Worm (Caenorhabditis elegans) whole organism, L3 larva: ENCODE data around the gene T15H9.5.

Experiments used
- ZK546.5 ChIP-seq: sonication (generic microtip); optimal IDR thresholded peaks from 2 replicates; lab custom pipeline; 2017; ENCODE audit warnings: missing biosample characterization, missing genetic modification characterization
- ama-1 ChIP-seq: fragments of 150-350 bp; optimal IDR thresholded peaks from 2 replicates; lab custom pipeline; 2018
- ceh-28 ChIP-seq: fragments of 150-350 bp; optimal IDR thresholded peaks from 2 replicates; lab custom pipeline; 2014; ENCODE audit warnings: missing biosample characterization, missing genetic modification reagents, missing genetic modification characterization
- ceh-82 ChIP-seq: fragments of 150-350 bp; optimal IDR thresholded peaks from 2 replicates; lab custom pipeline; 2014; ENCODE audit warnings: missing biosample characterization, missing genetic modification characterization
- ceh-9 ChIP-seq: sonication (generic microtip); optimal IDR thresholded peaks from 2 replicates; lab custom pipeline; 2018; ENCODE audit warnings: missing biosample characterization, missing genetic modification characterization
- egl-27 ChIP-seq: sonication (generic microtip); optimal IDR thresholded peaks from 4 replicates; lab custom pipeline; 2017; ENCODE audit warnings: missing biosample characterization, missing genetic modification reagents, missing genetic modification characterization
- egl-5 ChIP-seq: fragments of 150-350 bp; optimal IDR thresholded peaks from 2 replicates; lab custom pipeline; 2017; ENCODE audit warnings: missing biosample characterization, missing genetic modification reagents, missing genetic modification characterization, inconsistent platforms
- elt-1 ChIP-seq: fragments of 150-350 bp; optimal IDR thresholded peaks from 2 replicates; lab custom pipeline; 2014; ENCODE audit warnings: missing biosample characterization, missing genetic modification characterization
- elt-2 ChIP-seq: sonication (generic microtip); optimal IDR thresholded peaks from 2 replicates; lab custom pipeline; 2016; ENCODE audit warnings: missing genetic modification reagents, mild to moderate bottlenecking, missing genetic modification characterization, missing compliant biosample characterization
- fkh-2 ChIP-seq: fragments of 150-350 bp; optimal IDR thresholded peaks from 2 replicates; lab custom pipeline; 2014; ENCODE audit warnings: missing biosample characterization, missing genetic modification reagents, missing genetic modification characterization
- fos-1 ChIP-seq: fragments of 150-350 bp; optimal IDR thresholded peaks from 2 replicates; lab custom pipeline; 2014; ENCODE audit warnings: missing biosample characterization, missing genetic modification characterization
- hmg-11 ChIP-seq: sonication (generic microtip); optimal IDR thresholded peaks from 2 replicates; lab custom pipeline; 2016; ENCODE audit warnings: missing genetic modification characterization, missing compliant biosample characterization
- jun-1 ChIP-seq: fragments of 150-350 bp; optimal IDR thresholded peaks from 2 replicates; lab custom pipeline; 2014; ENCODE audit warnings: missing biosample characterization, missing genetic modification reagents, missing genetic modification characterization
- lin-39 ChIP-seq: fragments of 150-350 bp; optimal IDR thresholded peaks from 2 replicates; lab custom pipeline; 2018; ENCODE audit warnings: missing biosample characterization, missing genetic modification reagents, missing genetic modification characterization
- mdl-1 ChIP-seq: fragments of 150-350 bp; optimal IDR thresholded peaks from 2 replicates; lab custom pipeline; 2014; ENCODE audit warnings: missing biosample characterization, missing genetic modification characterization
- nfya-1 ChIP-seq: sonication (generic microtip); optimal IDR thresholded peaks from 2 replicates; lab custom pipeline; 2017; ENCODE audit warnings: missing genetic modification characterization, mild to moderate bottlenecking, missing compliant biosample characterization, antibody characterized with exemption, moderate library complexity; ENCODE audit not compliant: insufficient read depth
- nhr-11 ChIP-seq: fragments of 150-350 bp; optimal IDR thresholded peaks from 2 replicates; lab custom pipeline; 2014; ENCODE audit warnings: missing biosample characterization, missing genetic modification characterization
- nhr-23 ChIP-seq: fragments of 150-350 bp; optimal IDR thresholded peaks from 2 replicates; lab custom pipeline; 2014; ENCODE audit warnings: missing biosample characterization, missing genetic modification reagents, missing genetic modification characterization
- nhr-237 ChIP-seq: fragments of 150-350 bp; optimal IDR thresholded peaks from 2 replicates; lab custom pipeline; 2014; ENCODE audit warnings: missing biosample characterization, missing genetic modification characterization
- nhr-77 ChIP-seq: fragments of 150-350 bp; optimal IDR thresholded peaks from 2 replicates; lab custom pipeline; 2014; ENCODE audit warnings: missing biosample characterization, missing genetic modification characterization
- pha-4 ChIP-seq: fragments of 150-350 bp; optimal IDR thresholded peaks from 2 replicates; lab custom pipeline; 2014; ENCODE audit warnings: missing biosample characterization, missing genetic modification reagents, missing genetic modification characterization
- pqm-1 ChIP-seq: fragments of 150-350 bp; optimal IDR thresholded peaks from 2 replicates; lab custom pipeline; 2017; ENCODE audit warnings: missing biosample characterization, missing genetic modification characterization, inconsistent platforms
- skn-1 ChIP-seq: fragments of 150-350 bp; optimal IDR thresholded peaks from 2 replicates; lab custom pipeline; 2014; ENCODE audit warnings: missing biosample characterization, missing genetic modification characterization
- snpc-4 ChIP-seq: fragments of 150-350 bp; optimal IDR thresholded peaks from 2 replicates; lab custom pipeline; 2014; ENCODE audit warnings: missing biosample characterization, missing genetic modification characterization
- ztf-4 ChIP-seq: fragments of 150-350 bp; optimal IDR thresholded peaks from 2 replicates; lab custom pipeline; 2014; ENCODE audit warnings: missing biosample characterization, missing genetic modification characterization

Gene T15H9.5

ce11 chrII:9614728-9615127, 3.5 kb upstream of the T15H9.5 start, which contains the start of gene hlh-6:
TSS of gene hlh-6 (minus strand) at chrII:9614828.
- TF ChIP-seq egl-5 (tag; lab: Kevin White, UChicago) (no peak), ama-1 (no peak)

- no peak for TF ChIP-seq nhr-77
- no peak for TF ChIP-seq nhr-11 (tag; lab: Kevin White, UChicago)
- TF ChIP-seq snpc-4 (tag; lab: Kevin White, UChicago), result no peak
- TF ChIP-seq lin-39 (tag; lab: Kevin White, UChicago), result no peak
Measured at ce11 chrII:9609296-9609695, 2.0 kb downstream of the T15H9.5 start, which contains the start of gene pap-2. TSS of gene pap-2 (minus strand) at chrII:9609396.

ce11 chrII:9607137-9607536, 4.1 kb downstream of the T15H9.5 start:
- TF ChIP-seq pqm-1 (tag; lab: Kevin White, UChicago) (peak; percentile 44), elt-1 (tag; lab: Kevin White, UChicago) (no peak), pha-4 (tag; lab: Kevin White, UChicago) (peak; percentile 6), elt-2 (tag; lab: Kevin White, UChicago) (peak; percentile 53), skn-1 (tag; lab: Kevin White, UChicago) (no peak), nhr-11 (tag; lab: Kevin White, UChicago) (no peak), egl-27 (tag; lab: Kevin White, UChicago) (no peak), jun-1 (tag; lab: Kevin White, UChicago) (no peak), mdl-1 (tag; lab: Kevin White, UChicago) (no peak)
- TF ChIP-seq, all 47 proteins: peak for 3

ce11 chrII:9606485-9607036, 4.7 kb downstream of the T15H9.5 start:
- TF ChIP-seq ztf-4 (tag; lab: Kevin White, UChicago) (no peak), elt-2 (tag; lab: Kevin White, UChicago) (peak; percentile 20), pha-4 (tag; lab: Kevin White, UChicago) (peak; percentile 13), fkh-2 (tag; lab: Kevin White, UChicago) (no peak), ama-1 (peak; percentile 17)

ce11 chrII:9605954-9606353, 5.3 kb downstream of the T15H9.5 start:
- TF ChIP-seq elt-1 (tag; lab: Kevin White, UChicago) (peak; percentile 93), snpc-4 (tag; lab: Kevin White, UChicago) (no peak), ZK546.5 (tag; lab: Kevin White, UChicago) (no peak), nhr-23 (tag; lab: Kevin White, UChicago) (peak; percentile 30)

- TF ChIP-seq hmg-11 (tag; lab: Kevin White, UChicago) (no peak), pha-4 (tag; lab: Kevin White, UChicago) (peak; percentile 85), fos-1 (tag; lab: Kevin White, UChicago) (no peak), mdl-1 (tag; lab: Kevin White, UChicago) (peak; percentile 17)
Measured at ce11 chrII:9605336-9605735, 5.9 kb downstream of the T15H9.5 start, which contains the start of gene nhr-19. TSS of gene nhr-19 (minus strand) at chrII:9605526.

- TF ChIP-seq elt-2 (tag; lab: Kevin White, UChicago), result peak; percentile 24
- TF ChIP-seq pqm-1 (tag; lab: Kevin White, UChicago), result peak; percentile 53
- peak; percentile 18 for TF ChIP-seq skn-1 (tag; lab: Kevin White, UChicago)
- no peak for TF ChIP-seq ama-1
- peak; percentile 3 for TF ChIP-seq pha-4 (tag; lab: Kevin White, UChicago)
- TF ChIP-seq mdl-1 (tag; lab: Kevin White, UChicago), result no peak
Measured at ce11 chrII:9604685-9605084, 6.6 kb downstream of the T15H9.5 start.

ce11 chrII:9604063-9604462, 7.2 kb downstream of the T15H9.5 start:
- TF ChIP-seq lin-39 (tag; lab: Kevin White, UChicago), result peak; percentile 34
- TF ChIP-seq ama-1, result peak; percentile 35
- peak; percentile 87 for TF ChIP-seq pqm-1 (tag; lab: Kevin White, UChicago)
- no peak for TF ChIP-seq egl-27 (tag; lab: Kevin White, UChicago)
- TF ChIP-seq ceh-9, result no peak
- no peak for TF ChIP-seq ZK546.5 (tag; lab: Kevin White, UChicago)
- no peak for TF ChIP-seq mdl-1 (tag; lab: Kevin White, UChicago)
- no peak for TF ChIP-seq nhr-237 (tag; lab: Kevin White, UChicago)
- peak; percentile 18 for TF ChIP-seq pha-4 (tag; lab: Kevin White, UChicago)
- TF ChIP-seq ztf-4 (tag; lab: Kevin White, UChicago), result no peak
- TF ChIP-seq elt-2 (tag; lab: Kevin White, UChicago), result peak; percentile 68
- TF ChIP-seq ceh-28 (tag; lab: Kevin White, UChicago), result no peak
- peak; percentile 3 for TF ChIP-seq nfya-1 (tag; lab: Kevin White, UChicago)
- TF ChIP-seq ceh-82 (tag; lab: Kevin White, UChicago), result no peak
